Fruit fly (Drosophila melanogaster): Measurements from ENCODE around the gene CG33189.

Gene CG33189

DNA sequence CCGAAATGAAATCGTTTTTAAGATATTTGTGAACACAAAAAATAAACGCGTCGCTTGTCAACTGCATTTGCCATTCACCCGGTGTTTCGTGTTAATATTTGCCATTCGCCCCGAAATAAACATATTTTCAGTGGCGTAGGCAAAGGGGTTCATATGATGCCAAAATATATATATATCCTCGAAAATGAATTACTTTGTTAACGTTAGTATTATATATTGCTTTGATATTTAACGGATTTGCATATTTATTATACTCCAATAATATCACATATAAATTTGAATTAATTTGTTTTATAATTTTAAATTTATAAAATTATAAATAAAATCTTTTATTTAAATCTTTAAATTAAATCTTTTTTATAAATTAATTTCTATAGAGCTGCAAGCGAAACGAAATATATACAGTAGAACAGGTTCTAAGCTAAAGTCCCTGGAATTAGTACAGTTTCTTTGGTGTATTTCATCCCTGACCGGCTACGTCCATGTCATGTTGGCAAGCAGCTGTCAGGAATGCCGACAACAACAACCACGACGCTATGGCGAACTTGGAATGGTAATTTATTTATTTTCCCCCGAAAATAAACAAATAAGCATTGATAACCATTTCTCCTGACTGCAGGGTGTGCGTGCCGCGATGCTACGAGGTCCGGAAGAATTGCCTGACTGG, 48.9 kb downstream of the CG33189 start, which contains the start of the genes M1BP and CG8202 (continued):
- peak; percentile 72; the same call in 1 of the 3 replicates for TF ChIP-seq CG11093 (GFP tag; IDR thresholded peaks at IDR 0.05)
- peak; percentile 93 for TF ChIP-seq CG11504 (tag; optimal IDR thresholded peaks at IDR 0.05)
- peak; percentile 92 for TF ChIP-seq Oli (tag; optimal IDR thresholded peaks at IDR 0.05)
- TF ChIP-seq CG10543 (GFP tag; optimal IDR thresholded peaks at IDR 0.05), result peak; percentile 96
- no peak for TF ChIP-seq CG3726 (GFP tag; IDR thresholded peaks at IDR 0.05)
- peak; percentile 87 for TF ChIP-seq CG6765 (GFP tag; optimal IDR thresholded peaks at IDR 0.05)
- peak; percentile 52 for TF ChIP-seq CG31224 (GFP tag; IDR thresholded peaks at IDR 0.05)
- TF ChIP-seq lbe (GFP tag; optimal IDR thresholded peaks at IDR 0.05), result peak; percentile 78
- TF ChIP-seq CG30431 (GFP tag; optimal IDR thresholded peaks at IDR 0.05), result peak; percentile 85
- TF ChIP-seq ase (GFP tag; IDR thresholded peaks at IDR 0.05), result peak; percentile 52; the same call in 1 of the 3 replicates
- peak; percentile 73 for TF ChIP-seq CG2116 (GFP tag; optimal IDR thresholded peaks at IDR 0.05)
- TF ChIP-seq CG4424 (GFP tag; optimal IDR thresholded peaks at IDR 0.05), result peak; percentile 91
- no peak for TF ChIP-seq CG4282 (GFP tag; optimal IDR thresholded peaks at IDR 0.05)
- no peak for TF ChIP-seq CG17186 (GFP tag; optimal IDR thresholded peaks at IDR 0.05)
- peak; percentile 89 for TF ChIP-seq Med (GFP tag)
- TF ChIP-seq ato (GFP tag; IDR thresholded peaks at IDR 0.05; ENCODE audit: partially characterized antibody), result no peak
- peak; percentile 97 for TF ChIP-seq Sox100B (GFP tag; optimal IDR thresholded peaks at IDR 0.05)
- peak; percentile 75 for TF ChIP-seq CG6254 (GFP tag; optimal IDR thresholded peaks at IDR 0.05)
- TF ChIP-seq C15 (GFP tag; IDR thresholded peaks at IDR 0.05), result no peak
- peak; percentile 41 for TF ChIP-seq Bteb2 (GFP tag; optimal IDR thresholded peaks at IDR 0.05)
- peak; percentile 7 for TF ChIP-seq Kr (GFP tag; optimal IDR thresholded peaks at IDR 0.05)
- TF ChIP-seq grn (GFP tag; optimal IDR thresholded peaks at IDR 0.05), result no peak
- TF ChIP-seq onecut (GFP tag; IDR thresholded peaks at IDR 0.05), result peak; percentile 69
- TF ChIP-seq Fer1 (GFP tag; optimal IDR thresholded peaks at IDR 0.05), result peak; percentile 91
- no peak for TF ChIP-seq eve (GFP tag; optimal IDR thresholded peaks at IDR 0.05)
- TF ChIP-seq dmrt11E (tag; optimal IDR thresholded peaks at IDR 0.05), result peak; percentile 92
- peak; percentile 67 for TF ChIP-seq ATbp (GFP tag; optimal IDR thresholded peaks at IDR 0.05)
- peak; percentile 74; the same call in 2 of the 3 replicates for TF ChIP-seq Mrtf (GFP tag; IDR thresholded peaks at IDR 0.05)
- peak; percentile 62 for TF ChIP-seq CG10959 (GFP tag; IDR thresholded peaks at IDR 0.05)
- TF ChIP-seq CG31441 (GFP tag; IDR thresholded peaks at IDR 0.05), result no peak; the same call in 1 of the 2 replicates
- TF ChIP-seq Jarid2 (GFP tag; optimal IDR thresholded peaks at IDR 0.05), result no peak
- no peak for TF ChIP-seq CG16813 (GFP tag; IDR thresholded peaks at IDR 0.05; ENCODE audit: partially characterized antibody)
- TF ChIP-seq CG14441 (GFP tag; IDR thresholded peaks at IDR 0.05), result peak; percentile 76
- TF ChIP-seq Max (GFP tag; optimal IDR thresholded peaks at IDR 0.05), result peak; percentile 74
- peak; percentile 78 for TF ChIP-seq Spps (tag; optimal IDR thresholded peaks at IDR 0.05)
- TF ChIP-seq CG16779 (GFP tag; IDR thresholded peaks at IDR 0.05), result no peak
- no peak for TF ChIP-seq maf-S (GFP tag; optimal IDR thresholded peaks at IDR 0.05)
- TF ChIP-seq org-1 (GFP tag; optimal IDR thresholded peaks at IDR 0.05), result peak; percentile 71
- TF ChIP-seq Camta (GFP tag; optimal IDR thresholded peaks at IDR 0.05), result peak; percentile 6
- TF ChIP-seq CG13424 (tag; optimal IDR thresholded peaks at IDR 0.05), result peak; percentile 96
- peak; percentile 40 for TF ChIP-seq MESR4 (GFP tag; optimal IDR thresholded peaks at IDR 0.05)
- peak; percentile 87 for TF ChIP-seq trem (tag; optimal IDR thresholded peaks at IDR 0.05)
- peak; percentile 94 for TF ChIP-seq CG7839 (tag; optimal IDR thresholded peaks at IDR 0.05)
- peak; percentile 43; the same call in 1 of the 2 replicates for TF ChIP-seq Awh (GFP tag; IDR thresholded peaks at IDR 0.05)
- peak; percentile 85 for TF ChIP-seq slbo (GFP tag; IDR thresholded peaks at IDR 0.05)
- peak; percentile 65; the same call in 2 of the 3 replicates for TF ChIP-seq CG7357 (GFP tag; IDR thresholded peaks at IDR 0.05)
- peak; percentile 91 for TF ChIP-seq PHDP (tag; optimal IDR thresholded peaks at IDR 0.05)
- TF ChIP-seq Lim3 (GFP tag; IDR thresholded peaks at IDR 0.05), result no peak
- TF ChIP-seq Hr78 (GFP tag; optimal IDR thresholded peaks at IDR 0.05), result no peak

All from whole organism, embryonic.